Worm (Caenorhabditis elegans) whole organism, early embryonic: Measurements from ENCODE around the gene cyp-13A1.

Experiments used
- B0310.2 ChIP-seq: sonication (generic microtip); optimal IDR thresholded peaks from 2 replicates; lab custom pipeline; 2016; ENCODE audit warnings: mild to moderate bottlenecking, missing genetic modification characterization, missing compliant biosample characterization
- aly-1 ChIP-seq: sonication (generic microtip); optimal IDR thresholded peaks from 2 replicates; lab custom pipeline; 2016; ENCODE audit warnings: missing genetic modification characterization, missing compliant biosample characterization
- ama-1 ChIP-seq: fragments of 150-350 bp; optimal IDR thresholded peaks from 2 replicates; lab custom pipeline; 2014
- ceh-36 ChIP-seq: sonication (generic microtip); optimal IDR thresholded peaks from 2 replicates; lab custom pipeline; 2016; ENCODE audit warnings: missing genetic modification characterization, inconsistent platforms, missing compliant biosample characterization
- flt-1 ChIP-seq: fragments of 200-800 bp; sonication (Bioruptor generic); IDR thresholded peaks from 2 replicates; pipeline ENCODE4 v1.3.6; 2022; ENCODE audit warnings: missing genetic modification characterization, missing compliant biosample characterization
- hmg-4 ChIP-seq: fragments of 200-800 bp; sonication (Bioruptor generic); optimal IDR thresholded peaks from 2 replicates; lab custom pipeline; 2018; ENCODE audit warnings: mild to moderate bottlenecking, missing genetic modification characterization, missing compliant biosample characterization
- hnd-1 ChIP-seq: sonication (generic microtip); optimal IDR thresholded peaks from 2 replicates; lab custom pipeline; 2016; ENCODE audit warnings: missing genetic modification characterization, missing compliant biosample characterization
- tra-4 ChIP-seq: sonication (generic microtip); optimal IDR thresholded peaks from 2 replicates; lab custom pipeline; 2017; ENCODE audit warnings: missing genetic modification characterization, missing compliant biosample characterization

DNA sequence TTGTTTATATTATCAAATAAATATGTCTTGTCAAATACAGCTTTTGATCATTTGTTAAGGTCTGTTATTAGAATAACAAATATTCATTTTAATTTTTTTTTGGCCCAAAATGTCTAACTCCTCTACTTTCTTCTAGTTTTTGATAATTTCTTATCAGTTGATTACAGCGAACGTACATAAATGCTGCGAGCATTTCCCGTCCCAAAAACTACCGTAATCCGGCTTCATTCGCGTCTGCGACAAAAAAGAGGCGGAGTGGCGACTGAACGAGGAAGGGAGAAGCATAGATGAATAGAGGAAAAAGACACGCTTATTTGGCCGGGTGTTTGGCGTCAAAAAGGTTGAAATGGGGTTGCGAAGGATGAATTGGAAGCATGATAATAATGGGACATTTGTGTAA, 41.2 kb downstream of the cyp-13A1 start:
- TF ChIP-seq B0310.2 (tag; lab: Kevin White, UChicago) (no peak), ama-1 (lab: Kevin White, UChicago) (no peak), ceh-36 (no peak), flt-1 (GFP tag; lab: Robert Waterston, UW) (no peak), hnd-1 (tag; lab: Kevin White, UChicago) (no peak), hmg-4 (GFP tag; lab: Kevin White, UChicago) (no peak), aly-1 (tag; lab: Kevin White, UChicago) (no peak), tra-4 (tag; lab: Kevin White, UChicago) (no peak)
